Fruit fly (Drosophila melanogaster): Measurements from ENCODE around the gene CG12483.
A peak's percentile ranks its signal among the peaks of the same experiment; 100 is the strongest.

DNA sequence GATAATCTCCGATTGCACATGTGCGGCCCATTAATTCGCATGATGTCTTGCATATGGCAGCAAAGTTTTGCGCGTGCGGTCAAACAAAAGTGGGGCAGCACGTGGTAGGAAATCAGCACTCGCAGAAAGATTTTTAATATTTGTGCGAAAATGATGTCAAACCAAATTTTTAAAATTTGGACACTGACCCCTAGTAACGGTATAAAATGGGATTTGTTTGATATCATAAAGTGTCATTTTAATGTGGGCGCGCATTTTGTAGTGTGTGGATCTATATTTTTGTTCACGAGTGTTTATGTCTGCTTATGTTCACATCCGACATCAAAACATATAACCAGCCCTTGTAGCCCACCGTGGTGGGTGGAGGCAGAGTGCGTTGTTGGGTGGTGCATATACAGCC, 4.1 kb downstream of the CG12483 start:
- TF ChIP-seq al (GFP tag; IDR thresholded peaks at IDR 0.05), result peak; percentile 58; the same call in 1 of the 2 replicates
- TF ChIP-seq CG15514 (GFP tag; optimal IDR thresholded peaks at IDR 0.05), result no peak
- peak; percentile 46 for TF ChIP-seq CG2678 (tag; optimal IDR thresholded peaks at IDR 0.05)

All from whole organism, embryonic.